Worm (Caenorhabditis elegans): Measurements from ENCODE around the gene arrd-26.

The arrd-26 gene

DNA sequence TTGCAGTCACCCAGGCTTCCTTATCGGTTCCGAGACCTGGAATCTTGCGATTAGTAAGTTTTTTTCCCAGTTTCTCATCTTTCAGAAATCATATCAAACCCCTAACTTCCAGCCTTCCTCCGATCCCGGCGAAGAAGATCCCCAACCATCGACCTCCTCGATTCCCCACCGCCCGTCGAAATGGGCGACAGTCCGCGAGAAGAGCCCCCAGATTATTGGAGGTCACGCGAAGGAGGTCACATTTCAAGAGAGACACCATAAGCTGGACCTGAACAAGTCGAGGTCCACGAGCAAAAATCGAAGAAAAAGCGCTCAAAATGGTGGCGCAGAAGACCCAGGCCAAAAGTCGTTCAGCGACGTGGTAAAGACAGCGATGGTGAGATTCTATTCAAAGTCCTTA is 28.5 kb upstream of the arrd-26 start:
- TF ChIP-seq fos-1 (tag; optimal IDR thresholded peaks at IDR 0.05) = no peak
- peak; percentile 55; the same call in 1 of the 2 replicates for TF ChIP-seq set-16 (GFP tag; IDR thresholded peaks at IDR 0.05)
- TF ChIP-seq unc-62 (GFP tag; optimal IDR thresholded peaks at IDR 0.05 in 1 of 2) = peak in 1 of 2 experiments; percentile 19
- no peak for TF ChIP-seq unc-62 (tag; optimal IDR thresholded peaks at IDR 0.05)

DNA sequence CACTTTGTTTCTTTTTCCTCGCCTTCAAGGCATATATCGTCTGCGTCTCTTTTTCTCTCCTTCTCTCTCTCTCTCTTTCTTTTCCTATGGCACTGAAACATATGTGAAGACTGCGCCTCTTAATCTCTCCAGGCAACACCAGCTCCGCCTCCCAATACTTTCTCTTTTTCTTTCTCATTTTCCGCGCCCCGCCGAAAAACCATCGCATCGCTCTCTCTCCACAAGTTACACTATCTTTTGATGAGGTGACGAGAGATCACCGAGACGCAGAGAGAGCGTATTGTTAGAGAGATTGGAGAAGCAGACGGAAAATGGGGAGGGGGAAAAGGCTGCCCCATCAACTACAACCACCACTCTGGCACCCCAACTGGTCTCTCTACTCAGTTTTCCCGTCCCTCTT is 17.2 kb upstream of the arrd-26 start:
- TF ChIP-seq ztf-7 (tag; optimal IDR thresholded peaks at IDR 0.05) (no peak), ama-1 (optimal IDR thresholded peaks at IDR 0.05) (no peak), Y5F2A.4 (GFP tag; optimal IDR thresholded peaks at IDR 0.05) (no peak), nhr-77 (tag; optimal IDR thresholded peaks at IDR 0.05) (no peak), Y75B8A.6 (GFP tag; IDR thresholded peaks at IDR 0.05) (no peak), mdt-29 (GFP tag; IDR thresholded peaks at IDR 0.05) (no peak), ztf-11 (tag; optimal IDR thresholded peaks at IDR 0.05) (no peak), ceh-82 (tag; optimal IDR thresholded peaks at IDR 0.05) (no peak), mep-1 (tag; optimal IDR thresholded peaks at IDR 0.05) (peak; percentile 93), mxl-2 (GFP tag; conservative IDR thresholded peaks at IDR 0.05) (no peak), F37D6.2 (tag; optimal IDR thresholded peaks at IDR 0.05) (peak; percentile 62), aha-1 (tag) (peak; percentile 63), Y105C5A.15 (GFP tag; IDR thresholded peaks at IDR 0.05) (no peak), aly-2 (tag; optimal IDR thresholded peaks at IDR 0.05) (no peak), lin-1 (GFP tag; IDR thresholded peaks at IDR 0.05) (no peak), snpc-4 (tag; optimal IDR thresholded peaks at IDR 0.05) (no peak), ZK337.2 (GFP tag; IDR thresholded peaks at IDR 0.05) (no peak), spr-3 (GFP tag; optimal IDR thresholded peaks at IDR 0.05) (peak; percentile 23), nhr-10 (tag; optimal IDR thresholded peaks at IDR 0.05) (no peak), pqm-1 (tag; optimal IDR thresholded peaks at IDR 0.05) (no peak), fos-1 (tag; optimal IDR thresholded peaks at IDR 0.05) (no peak), unc-130 (GFP tag; optimal IDR thresholded peaks at IDR 0.05) (no peak), zip-2 (tag; optimal IDR thresholded peaks at IDR 0.05) (no peak), tra-1 (GFP tag; IDR thresholded peaks at IDR 0.05) (0 out of 2 replicates have a peak, but pooled peaks have one; percentile 33), zip-11 (GFP tag; IDR thresholded peaks at IDR 0.05) (no peak), hlh-11 (tag; optimal IDR thresholded peaks at IDR 0.05) (peak; percentile 90), dmd-6 (GFP tag; IDR thresholded peaks at IDR 0.05) (peak; percentile 25; the same call in 1 of the 2 replicates), egl-27 (tag; optimal IDR thresholded peaks at IDR 0.05) (no peak), arid-1 (GFP tag; conservative IDR thresholded peaks at IDR 0.05) (0 out of 2 replicates have a peak, but pooled peaks have one; percentile 41), lim-7 (GFP tag; IDR thresholded peaks at IDR 0.05) (no peak), lsy-2 (tag; optimal IDR thresholded peaks at IDR 0.05) (peak; percentile 33 to 82), unc-62 (GFP tag; optimal IDR thresholded peaks at IDR 0.05 in 1 of 2) (peak in 1 of 2 experiments; percentile 71), unc-62 (tag; optimal IDR thresholded peaks at IDR 0.05) (peak; percentile 66), ces-1 (GFP tag; optimal IDR thresholded peaks at IDR 0.05) (no peak), saeg-2 (GFP tag; IDR thresholded peaks at IDR 0.05) (no peak), F26F4.8 (GFP tag; conservative IDR thresholded peaks at IDR 0.05) (no peak), nhr-48 (tag; optimal IDR thresholded peaks at IDR 0.05) (peak; percentile 6), nhr-111 (GFP tag; optimal IDR thresholded peaks at IDR 0.05) (no peak), jun-1 (tag; optimal IDR thresholded peaks at IDR 0.05) (no peak), D1046.2 (GFP tag; IDR thresholded peaks at IDR 0.05) (no peak), nhr-42 (GFP tag; IDR thresholded peaks at IDR 0.05) (no peak), vab-7 (GFP tag; IDR thresholded peaks at IDR 0.05) (peak; percentile 40), mes-2 (tag; optimal IDR thresholded peaks at IDR 0.05; ENCODE audit: poor library complexity, severe bottlenecking) (peak; percentile 62), lin-15B (tag; optimal IDR thresholded peaks at IDR 0.05) (no peak), ceh-62 (tag; optimal IDR thresholded peaks at IDR 0.05) (no peak), ceh-20 (GFP tag; IDR thresholded peaks at IDR 0.05) (peak; percentile 77; the same call in 1 of the 2 replicates), snpc-1.2 (GFP tag; IDR thresholded peaks at IDR 0.05) (no peak), set-16 (GFP tag; IDR thresholded peaks at IDR 0.05) (peak; percentile 67), cey-2 (tag; optimal IDR thresholded peaks at IDR 0.05; ENCODE audit: borderline replicate concordance, insufficient read depth) (no peak), ceh-44 (GFP tag; IDR thresholded peaks at IDR 0.05) (no peak)
